Fruit fly (Drosophila melanogaster) whole organism, pupa: ENCODE data around the gene CG43078.

ENCODE experiments used
- CG10348 ChIP-seq: fragments of 200-800 bp; sonication (Bioruptor generic); IDR thresholded peaks from 2 replicates; pipeline ENCODE4 v1.3.6; 2022; ENCODE audit warnings: missing biosample characterization, missing genetic modification characterization
- CG12605 ChIP-seq: fragments of 200-800 bp; sonication (Bioruptor generic); IDR thresholded peaks from 2 replicates; pipeline ENCODE4 v1.3.6; 2022; ENCODE audit warnings: missing biosample characterization, missing genetic modification characterization
- CG13204 ChIP-seq: fragments of 200-800 bp; sonication (Bioruptor generic); optimal IDR thresholded peaks from 2 replicates; lab custom pipeline; 2018; ENCODE audit warnings: missing biosample characterization, mild to moderate bottlenecking, missing genetic modification characterization, moderate library complexity
- CG14655 ChIP-seq: fragments of 200-800 bp; sonication (Bioruptor generic); optimal IDR thresholded peaks from 3 replicates; lab custom pipeline; 2017; ENCODE audit warnings: mild to moderate bottlenecking, missing biosample characterization, missing genetic modification reagents, missing genetic modification characterization
- CG15710 ChIP-seq: fragments of 200-800 bp; sonication (Bioruptor generic); optimal IDR thresholded peaks from 2 replicates; lab custom pipeline; 2018; ENCODE audit warnings: missing biosample characterization, mild to moderate bottlenecking, missing genetic modification characterization, moderate library complexity
- CG17806 ChIP-seq: fragments of 200-800 bp; sonication (Bioruptor generic); optimal IDR thresholded peaks from 2 replicates; lab custom pipeline; 2018; ENCODE audit warnings: missing biosample characterization, mild to moderate bottlenecking, missing genetic modification characterization, moderate library complexity
- CG32121 ChIP-seq: fragments of 200-800 bp; sonication (Bioruptor generic); IDR thresholded peaks from 2 replicates; pipeline ENCODE4 v1.3.6; 2022; ENCODE audit warnings: missing biosample characterization, missing genetic modification characterization
- CG34367 ChIP-seq: fragments of 200-800 bp; sonication (Bioruptor generic); optimal IDR thresholded peaks from 2 replicates; lab custom pipeline; 2018; ENCODE audit warnings: missing biosample characterization, mild to moderate bottlenecking, missing genetic modification characterization
- CG4496 ChIP-seq: fragments of 200-800 bp; sonication (Bioruptor generic); IDR thresholded peaks from 3 replicates; pipeline ENCODE4 v1.3.6; 2022; ENCODE audit warnings: missing biosample characterization, missing genetic modification characterization
- CG8159 ChIP-seq: fragments of 200-800 bp; sonication (Bioruptor generic); optimal IDR thresholded peaks from 3 replicates; lab custom pipeline; 2018; ENCODE audit warnings: missing biosample characterization, mild to moderate bottlenecking, missing genetic modification characterization, moderate library complexity
- CG8301 ChIP-seq: fragments of 200-800 bp; sonication (Bioruptor generic); optimal IDR thresholded peaks from 2 replicates; lab custom pipeline; 2018; ENCODE audit warnings: missing biosample characterization, mild to moderate bottlenecking, missing genetic modification characterization
- CG9948 ChIP-seq: fragments of 200-800 bp; sonication (Bioruptor generic); optimal IDR thresholded peaks from 2 replicates; lab custom pipeline; 2018; ENCODE audit warnings: missing biosample characterization, mild to moderate bottlenecking, missing genetic modification characterization, moderate library complexity
- D1 ChIP-seq: fragments of 200-800 bp; sonication (Bioruptor generic); optimal IDR thresholded peaks from 2 replicates; lab custom pipeline; 2018; ENCODE audit warnings: missing biosample characterization, mild to moderate bottlenecking, missing genetic modification characterization, moderate library complexity
- EcR ChIP-seq: fragments of 200-800 bp; sonication (Bioruptor generic); optimal IDR thresholded peaks from 3 replicates; lab custom pipeline; 2019; ENCODE audit warnings: missing biosample characterization, missing genetic modification characterization, mild to moderate bottlenecking, moderate library complexity, missing genetic modification reagents
- Ets98B ChIP-seq: fragments of 200-800 bp; sonication (Bioruptor generic); IDR thresholded peaks from 2 replicates; pipeline ENCODE4 v1.3.6; 2022; ENCODE audit warnings: missing biosample characterization, missing genetic modification characterization
- Pif1A ChIP-seq: fragments of 200-800 bp; sonication (Bioruptor generic); optimal IDR thresholded peaks from 3 replicates; lab custom pipeline; 2016; ENCODE audit warnings: missing biosample characterization, missing genetic modification characterization
- Pif1B ChIP-seq: fragments of 200-800 bp; sonication (Bioruptor generic); optimal IDR thresholded peaks from 3 replicates; lab custom pipeline; 2016; ENCODE audit warnings: missing biosample characterization, missing genetic modification characterization
- Snoo ChIP-seq: fragments of 200-800 bp; sonication (Bioruptor generic); optimal IDR thresholded peaks from 3 replicates; lab custom pipeline; 2017; ENCODE audit warnings: missing biosample characterization, mild to moderate bottlenecking, missing genetic modification characterization, inconsistent platforms
- fd96Ca ChIP-seq: fragments of 200-800 bp; sonication (Bioruptor generic); IDR thresholded peaks from 3 replicates; pipeline ENCODE4 v1.3.6; 2022; ENCODE audit warnings: missing biosample characterization, missing genetic modification characterization
- gl ChIP-seq: fragments of 200-800 bp; sonication (Bioruptor generic); optimal IDR thresholded peaks from 2 replicates; lab custom pipeline; 2018; ENCODE audit warnings: missing biosample characterization, mild to moderate bottlenecking, missing genetic modification characterization
- rn ChIP-seq: fragments of 200-800 bp; sonication (Bioruptor generic); IDR thresholded peaks from 2 replicates; pipeline ENCODE4 v1.3.6; 2022; ENCODE audit warnings: missing biosample characterization, missing genetic modification characterization

Gene CG43078

DNA sequence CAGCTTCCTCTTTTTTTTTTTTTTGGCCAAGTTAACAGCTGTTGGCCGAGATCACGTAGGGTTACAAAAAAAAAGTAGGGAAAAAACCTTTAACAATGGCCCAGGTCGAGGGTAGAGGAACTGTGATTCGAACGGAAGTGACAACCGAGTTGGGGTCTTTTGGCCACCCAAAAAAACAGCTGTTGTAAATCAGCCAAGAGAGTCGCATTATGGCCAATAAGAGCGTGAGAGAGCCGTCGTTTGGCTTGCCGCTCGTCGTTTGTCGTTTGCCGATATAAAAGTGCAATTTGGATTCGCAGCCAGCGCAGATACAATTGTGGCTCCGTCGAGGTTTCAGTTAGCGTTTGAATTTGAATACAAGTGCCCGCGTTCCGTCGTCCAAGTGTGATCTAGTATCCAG lies 63.5 kb downstream of the CG43078 start, which contains the start of gene Cpr66D:
Cpr66D (plus strand) TSS at position 301 of the 400 bp plus-strand sequence.
- no peak for TF ChIP-seq Pif1B (GFP tag; lab: Kevin White, UChicago)
- TF ChIP-seq CG4496 (GFP tag; lab: Robert Waterston, UW), result 0 out of 3 replicates have a peak, but pooled peaks have one; percentile 24
- no peak for TF ChIP-seq gl (tag; lab: Kevin White, UChicago)
- no peak for TF ChIP-seq CG17806

DNA sequence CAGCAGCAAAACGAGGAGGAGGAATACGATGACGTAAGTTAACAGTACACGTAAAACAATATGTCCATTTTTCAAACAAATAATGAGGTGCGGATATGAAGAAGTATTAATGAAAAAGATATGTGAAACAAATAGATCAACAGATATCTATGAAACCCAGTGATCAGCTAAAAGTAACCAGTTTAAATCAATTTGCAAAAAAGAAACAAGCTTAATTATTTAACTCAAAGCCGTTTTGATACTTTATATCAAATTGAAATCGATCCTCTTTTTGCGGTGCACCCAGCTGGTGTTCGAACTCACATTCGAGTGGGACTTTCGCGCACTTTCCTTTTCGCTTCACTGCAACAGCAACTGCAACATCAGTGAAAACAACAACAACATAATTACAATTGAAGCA lies 64.4 kb downstream of the CG43078 start:
- TF ChIP-seq CG14655 (GFP tag; lab: Kevin White, UChicago), result no peak
- TF ChIP-seq Ets98B (GFP tag; lab: Robert Waterston, UW), result 0 out of 2 replicates have a peak, but pooled peaks have one; percentile 21
- no peak for TF ChIP-seq Pif1B (GFP tag; lab: Kevin White, UChicago)
- no peak for TF ChIP-seq CG32121 (GFP tag; lab: Robert Waterston, UW)
- no peak for TF ChIP-seq fd96Ca (GFP tag; lab: Robert Waterston, UW)
- no peak for TF ChIP-seq CG4496 (GFP tag; lab: Robert Waterston, UW)
- no peak for TF ChIP-seq CG17806
- no peak for TF ChIP-seq Snoo (tag; lab: Kevin White, UChicago)
- no peak for TF ChIP-seq rn (GFP tag; lab: Robert Waterston, UW)
- TF ChIP-seq CG8301 (tag; lab: Kevin White, UChicago), result peak; percentile 4
- TF ChIP-seq CG34367 (tag; lab: Kevin White, UChicago), result no peak

DNA sequence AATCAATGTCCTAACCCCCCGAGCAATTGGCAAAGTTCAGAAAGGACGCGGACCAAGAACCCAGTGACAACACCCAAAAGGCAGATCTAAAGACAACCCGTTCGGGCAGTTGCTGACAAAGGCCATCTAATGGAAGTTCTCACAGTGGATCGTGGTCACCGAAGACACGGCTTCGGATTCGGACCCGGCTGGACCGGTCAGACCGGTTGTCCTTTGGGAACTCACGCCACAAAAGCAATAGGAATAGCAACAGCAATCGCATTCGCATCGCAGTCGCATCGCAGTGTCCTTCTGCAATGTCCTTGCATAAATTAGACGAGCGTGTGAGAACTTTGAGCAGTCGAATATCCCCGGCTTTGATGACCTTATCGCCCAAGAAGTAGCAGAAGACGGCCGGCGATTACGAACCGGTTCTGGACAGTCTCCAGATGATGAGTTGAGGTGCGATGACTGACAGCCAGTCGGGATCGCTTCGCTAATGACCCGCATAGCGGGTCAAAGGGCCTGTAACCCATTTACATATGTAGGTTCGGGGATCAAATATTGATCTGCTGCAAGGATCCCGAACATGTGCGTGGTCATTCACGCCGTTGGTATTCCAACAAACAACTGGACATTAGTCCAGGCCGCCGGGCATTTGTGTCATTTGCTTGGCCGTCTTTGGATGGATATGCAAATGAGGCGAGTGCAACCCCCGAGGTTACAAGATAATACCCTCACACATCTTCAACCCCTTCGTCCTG lies 67.4 kb downstream of the CG43078 start:
- peak; percentile 72; the same call in 2 of the 3 replicates for TF ChIP-seq CG4496 (GFP tag; lab: Robert Waterston, UW)
- no peak for TF ChIP-seq fd96Ca (GFP tag; lab: Robert Waterston, UW)

- TF ChIP-seq Pif1A (GFP tag; lab: Kevin White, UChicago) (no peak), CG8159 (no peak), Pif1B (GFP tag; lab: Kevin White, UChicago) (no peak), CG12605 (GFP tag; lab: Robert Waterston, UW) (no peak), CG8301 (tag; lab: Kevin White, UChicago) (no peak), gl (tag; lab: Kevin White, UChicago) (no peak), EcR (no peak)
These were observed 70.2 kb downstream of the CG43078 start, which contains the start of the genes CG13305 and Pex7 for dm6 chr3L:8646821-8647220. Gene CG13305 (minus strand): TSS chr3L:8646822. Gene Pex7 (plus strand): TSS chr3L:8647145.

DNA sequence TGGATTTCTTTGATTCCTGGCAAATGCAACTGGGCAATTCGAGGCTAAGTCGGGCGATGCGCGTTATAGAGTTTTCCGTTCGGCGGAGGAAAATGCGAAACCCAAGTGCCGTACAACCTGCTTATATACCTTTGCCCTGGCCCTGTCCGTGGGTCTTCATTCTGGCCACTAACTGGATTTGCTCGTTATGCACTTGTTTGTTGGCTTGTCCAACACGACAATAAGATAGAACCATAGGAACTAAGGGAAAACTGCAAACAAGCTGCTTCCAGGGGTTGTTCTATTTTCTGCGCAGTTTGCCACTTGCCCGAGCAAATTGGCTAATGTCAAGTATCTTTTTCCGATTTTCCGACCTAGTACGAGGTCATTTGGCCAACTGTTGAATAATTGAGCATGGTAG lies 72.2 kb downstream of the CG43078 start, which contains the start of gene Arr2:
Arr2 (minus strand) TSS at position 101 of the 400 bp plus-strand sequence.
- TF ChIP-seq CG8301 (tag; lab: Kevin White, UChicago), result no peak
- TF ChIP-seq CG15710 (tag; lab: Kevin White, UChicago), result no peak
- no peak for TF ChIP-seq CG13204 (GFP tag; lab: Kevin White, UChicago)
- no peak for TF ChIP-seq CG17806
- TF ChIP-seq D1 (tag; lab: Kevin White, UChicago), result no peak
- no peak for TF ChIP-seq EcR
- TF ChIP-seq gl (tag; lab: Kevin White, UChicago), result no peak
- TF ChIP-seq Ets98B (GFP tag; lab: Robert Waterston, UW), result no peak
- no peak for TF ChIP-seq fd96Ca (GFP tag; lab: Robert Waterston, UW)
- TF ChIP-seq CG10348 (GFP tag; lab: Robert Waterston, UW), result no peak
- TF ChIP-seq CG12605 (GFP tag; lab: Robert Waterston, UW), result no peak
- TF ChIP-seq CG32121 (GFP tag; lab: Robert Waterston, UW), result no peak
- TF ChIP-seq CG9948 (tag; lab: Kevin White, UChicago), result no peak
